Worm (Caenorhabditis elegans): ENCODE results near the gene fkb-3.

ce11 chrV:7274992-7275391 lies 50.0 kb downstream of the fkb-3 start, which contains the start of gene C13A2.10:
- TF ChIP-seq dao-5 (tag; optimal IDR thresholded peaks at IDR 0.05) (no peak), him-1 (tag; optimal IDR thresholded peaks at IDR 0.05) (no peak)
